Fruit fly (Drosophila melanogaster) whole organism, pupa: ENCODE measurements around the gene CG6878.

Experiments used
- CG10348 ChIP-seq: fragments of 200-800 bp; sonication (Bioruptor generic); IDR thresholded peaks from 2 replicates; pipeline ENCODE4 v1.3.6; 2022; ENCODE audit warnings: missing biosample characterization, missing genetic modification characterization
- CG12605 ChIP-seq: fragments of 200-800 bp; sonication (Bioruptor generic); IDR thresholded peaks from 2 replicates; pipeline ENCODE4 v1.3.6; 2022; ENCODE audit warnings: missing biosample characterization, missing genetic modification characterization
- CG14655 ChIP-seq: fragments of 200-800 bp; sonication (Bioruptor generic); optimal IDR thresholded peaks from 3 replicates; lab custom pipeline; 2017; ENCODE audit warnings: mild to moderate bottlenecking, missing biosample characterization, missing genetic modification reagents, missing genetic modification characterization
- CG15710 ChIP-seq: fragments of 200-800 bp; sonication (Bioruptor generic); optimal IDR thresholded peaks from 2 replicates; lab custom pipeline; 2018; ENCODE audit warnings: missing biosample characterization, mild to moderate bottlenecking, missing genetic modification characterization, moderate library complexity
- CG17806 ChIP-seq: fragments of 200-800 bp; sonication (Bioruptor generic); optimal IDR thresholded peaks from 2 replicates; lab custom pipeline; 2018; ENCODE audit warnings: missing biosample characterization, mild to moderate bottlenecking, missing genetic modification characterization, moderate library complexity
- CG32121 ChIP-seq: fragments of 200-800 bp; sonication (Bioruptor generic); IDR thresholded peaks from 2 replicates; pipeline ENCODE4 v1.3.6; 2022; ENCODE audit warnings: missing biosample characterization, missing genetic modification characterization
- CG34367 ChIP-seq: fragments of 200-800 bp; sonication (Bioruptor generic); optimal IDR thresholded peaks from 2 replicates; lab custom pipeline; 2018; ENCODE audit warnings: missing biosample characterization, mild to moderate bottlenecking, missing genetic modification characterization
- CG8159 ChIP-seq: fragments of 200-800 bp; sonication (Bioruptor generic); optimal IDR thresholded peaks from 3 replicates; lab custom pipeline; 2018; ENCODE audit warnings: missing biosample characterization, mild to moderate bottlenecking, missing genetic modification characterization, moderate library complexity
- Pif1B ChIP-seq: fragments of 200-800 bp; sonication (Bioruptor generic); optimal IDR thresholded peaks from 3 replicates; lab custom pipeline; 2016; ENCODE audit warnings: missing biosample characterization, missing genetic modification characterization
- fd96Ca ChIP-seq: fragments of 200-800 bp; sonication (Bioruptor generic); IDR thresholded peaks from 3 replicates; pipeline ENCODE4 v1.3.6; 2022; ENCODE audit warnings: missing biosample characterization, missing genetic modification characterization
- gl ChIP-seq: fragments of 200-800 bp; sonication (Bioruptor generic); optimal IDR thresholded peaks from 2 replicates; lab custom pipeline; 2018; ENCODE audit warnings: missing biosample characterization, mild to moderate bottlenecking, missing genetic modification characterization

DNA sequence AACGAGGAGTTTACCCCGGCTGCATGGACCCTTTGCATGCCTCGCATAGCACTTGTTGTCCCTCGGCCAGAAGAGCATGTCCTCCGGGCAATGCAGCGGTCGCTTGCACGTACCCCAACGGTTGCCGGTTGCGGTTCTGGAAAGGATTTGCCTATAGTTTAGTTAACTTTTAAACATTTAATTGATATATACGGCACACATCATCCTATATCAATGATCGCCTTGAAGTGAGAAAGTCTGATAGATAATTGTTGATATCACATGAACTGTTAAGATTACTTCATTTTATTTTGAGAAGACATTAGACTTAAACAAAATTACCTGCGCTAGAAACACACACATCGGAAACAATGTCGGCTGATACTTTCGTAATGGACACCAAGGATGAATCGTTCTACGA is 40.3 kb upstream of the CG6878 start, which contains the start of gene CG32847:
- no peak for TF ChIP-seq CG32121 (GFP tag; lab: Robert Waterston, UW)
- no peak for TF ChIP-seq fd96Ca (GFP tag; lab: Robert Waterston, UW)
- TF ChIP-seq gl (tag; lab: Kevin White, UChicago): no peak
- no peak for TF ChIP-seq CG34367
- no peak for TF ChIP-seq CG8159
- no peak for TF ChIP-seq CG17806
- no peak for TF ChIP-seq CG10348
- TF ChIP-seq CG12605 (GFP tag; lab: Robert Waterston, UW): no peak
- no peak for TF ChIP-seq CG14655 (GFP tag; lab: Kevin White, UChicago)
- no peak for TF ChIP-seq Pif1B (GFP tag; lab: Kevin White, UChicago)
- no peak for TF ChIP-seq CG15710 (tag; lab: Kevin White, UChicago)
